Fruit fly (Drosophila melanogaster): ENCODE results near the gene Lnk.

DNA sequence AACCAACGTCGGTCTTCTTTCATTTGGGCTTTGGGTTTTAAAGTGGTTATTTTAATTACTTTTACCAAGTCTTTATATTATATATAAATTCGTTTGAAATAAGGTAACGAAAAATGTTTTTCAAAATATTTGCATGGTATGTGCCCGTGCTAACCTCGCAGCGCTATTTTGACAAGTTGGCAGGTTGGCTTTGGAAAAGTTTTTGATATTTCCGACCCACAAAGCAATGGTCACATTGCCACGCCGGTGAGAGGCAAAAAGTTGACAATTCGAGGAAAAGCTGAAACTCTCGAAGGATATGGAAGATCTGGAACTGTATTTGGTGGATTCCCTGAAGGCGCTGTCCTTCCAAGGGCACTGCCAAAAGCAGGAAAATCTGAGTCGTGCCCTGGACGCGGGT, 4.9 kb downstream of the Lnk start, which contains the start of gene CG5913:
- no peak for TF ChIP-seq CG34367 (tag; optimal IDR thresholded peaks at IDR 0.05)
- TF ChIP-seq CG12605 (GFP tag; IDR thresholded peaks at IDR 0.05), result no peak

Measured in whole organism, pupa.